Worm (Caenorhabditis elegans) whole organism, L4/young adult: Measurements from ENCODE around the gene paml-1.
A peak's percentile ranks its signal among the peaks of the same experiment; 100 is the strongest.
"Not testable (repeated sequence)": the region's sequence is repeated elsewhere in the genome, so short reads cannot be mapped to it uniquely, and the experiment has no call there.

Experiments used
- W03F9.2 ChIP-seq: fragments of 150-350 bp; optimal IDR thresholded peaks from 2 replicates; lab custom pipeline; 2014; ENCODE audit warnings: missing biosample characterization, missing genetic modification characterization
- dao-5 ChIP-seq: sonication (generic microtip); optimal IDR thresholded peaks from 2 replicates; lab custom pipeline; 2016; ENCODE audit warnings: missing genotype, missing genetic modification characterization, moderate library complexity, missing compliant biosample characterization
- him-1 ChIP-seq: sonication (generic microtip); optimal IDR thresholded peaks from 2 replicates; lab custom pipeline; 2016; ENCODE audit warnings: missing genotype, missing genetic modification reagents, missing genetic modification characterization, missing compliant biosample characterization

The paml-1 gene

ce11 chrIII:10233979-10234378 lies at the start of gene paml-1:
TSS of gene paml-1 (minus strand) at chrIII:10234079.
- TF ChIP-seq him-1: no peak
- no peak for TF ChIP-seq W03F9.2 (tag; lab: Kevin White, UChicago)
- no peak for TF ChIP-seq dao-5 (tag; lab: Kevin White, UChicago)

- TF ChIP-seq him-1 (no peak), dao-5 (tag; lab: Kevin White, UChicago) (no peak), W03F9.2 (tag; lab: Kevin White, UChicago) (no peak)
Observed at ce11 chrIII:10278826-10279225, 44.9 kb upstream of the paml-1 start, which contains the start of gene pad-2. TSS of gene pad-2 (plus strand) at chrIII:10279126.

ce11 chrIII:10271807-10272206 lies 37.9 kb upstream of the paml-1 start:
- no peak for TF ChIP-seq W03F9.2 (tag; lab: Kevin White, UChicago)
- no peak for TF ChIP-seq him-1
- no peak for TF ChIP-seq dao-5 (tag; lab: Kevin White, UChicago)

- TF ChIP-seq him-1 (peak; percentile 32), W03F9.2 (tag; lab: Kevin White, UChicago) (no peak)
Observed at ce11 chrIII:10270778-10271307, 37.0 kb upstream of the paml-1 start, which contains the start of gene cnk-1. TSS of gene cnk-1 (plus strand) at chrIII:10271257.

- not testable (repeated sequence) for TF ChIP-seq W03F9.2 (tag; lab: Kevin White, UChicago); him-1; dao-5 (tag; lab: Kevin White, UChicago)
Observed at ce11 chrIII:10266824-10267223, 32.9 kb upstream of the paml-1 start, which contains the start of gene inpp-4B. TSS of gene inpp-4B (minus strand) at chrIII:10266877.

ce11 chrIII:10261682-10262081 lies 27.8 kb upstream of the paml-1 start, which contains the start of gene bbs-5:
TSS of gene bbs-5 (minus strand) at chrIII:10261782.
- TF ChIP-seq dao-5 (tag; lab: Kevin White, UChicago): no peak
- TF ChIP-seq him-1: no peak
- TF ChIP-seq W03F9.2 (tag; lab: Kevin White, UChicago): no peak

ce11 chrIII:10261256-10261655 lies 27.4 kb upstream of the paml-1 start:
- TF ChIP-seq dao-5 (tag; lab: Kevin White, UChicago) (no peak), W03F9.2 (tag; lab: Kevin White, UChicago) (no peak), him-1 (no peak)

ce11 chrIII:10258641-10259040 lies 24.8 kb upstream of the paml-1 start, which contains the start of gene rip-1:
TSS of gene rip-1 (minus strand) at chrIII:10258741.
- TF ChIP-seq dao-5 (tag; lab: Kevin White, UChicago): no peak
- no peak for TF ChIP-seq him-1

- TF ChIP-seq dao-5 (tag; lab: Kevin White, UChicago) (no peak), him-1 (no peak), W03F9.2 (tag; lab: Kevin White, UChicago) (no peak)
Observed at ce11 chrIII:10254583-10254982, 20.7 kb upstream of the paml-1 start, which contains the start of gene R01H10.4. TSS of gene R01H10.4 (plus strand) at chrIII:10254818.

ce11 chrIII:10253334-10253733 lies 19.5 kb upstream of the paml-1 start:
- TF ChIP-seq him-1 (no peak), W03F9.2 (tag; lab: Kevin White, UChicago) (no peak), dao-5 (tag; lab: Kevin White, UChicago) (no peak)

- TF ChIP-seq W03F9.2 (tag; lab: Kevin White, UChicago) (no peak), dao-5 (tag; lab: Kevin White, UChicago) (no peak), him-1 (no peak)
Observed at ce11 chrIII:10251114-10251513, 17.2 kb upstream of the paml-1 start.

- no peak for TF ChIP-seq him-1
- TF ChIP-seq W03F9.2 (tag; lab: Kevin White, UChicago): no peak
- no peak for TF ChIP-seq dao-5 (tag; lab: Kevin White, UChicago)
Observed at ce11 chrIII:10248441-10249137, 14.7 kb upstream of the paml-1 start, which contains the start of the genes div-1 and cor-1. TSS of gene div-1 (minus strand) at chrIII:10248559. TSS of gene cor-1 (plus strand) at chrIII:10249111.

- TF ChIP-seq him-1 (no peak), W03F9.2 (tag; lab: Kevin White, UChicago) (no peak), dao-5 (tag; lab: Kevin White, UChicago) (no peak)
Observed at ce11 chrIII:10244013-10244412, 10.1 kb upstream of the paml-1 start.

- TF ChIP-seq dao-5 (tag; lab: Kevin White, UChicago): no peak
- TF ChIP-seq him-1: no peak
- no peak for TF ChIP-seq W03F9.2 (tag; lab: Kevin White, UChicago)
Observed at ce11 chrIII:10241332-10241829, 7.5 kb upstream of the paml-1 start.
